Worm (Caenorhabditis elegans) whole organism, midembryonic: ENCODE data around the gene oac-55.

Experiments used
- T22C8.4 ChIP-seq: fragments of 200-800 bp; sonication (Bioruptor generic); IDR thresholded peaks from 2 replicates; pipeline ENCODE4 v1.3.6; 2022; ENCODE audit warnings: missing genetic modification characterization, missing compliant biosample characterization
- cog-1 ChIP-seq: sonication (generic microtip); optimal IDR thresholded peaks from 2 replicates; lab custom pipeline; 2016; ENCODE audit warnings: missing genetic modification characterization, missing compliant biosample characterization
- flt-1 ChIP-seq: fragments of 200-800 bp; sonication (Bioruptor generic); IDR thresholded peaks from 2 replicates; pipeline ENCODE4 v1.3.6; 2022; ENCODE audit warnings: missing genetic modification characterization, missing compliant biosample characterization
- klf-2 ChIP-seq: fragments of 200-800 bp; sonication (Bioruptor generic); conservative IDR thresholded peaks from 2 replicates; pipeline ENCODE4 v1.3.6; 2022; ENCODE audit warnings: missing genetic modification reagents, missing genetic modification characterization, missing compliant biosample characterization
- med-1 ChIP-seq: sonication (generic microtip); optimal IDR thresholded peaks from 2 replicates; lab custom pipeline; 2017; ENCODE audit warnings: missing genetic modification characterization, mild to moderate bottlenecking, missing compliant biosample characterization, antibody characterized with exemption, missing genetic modification reagents; ENCODE audit not compliant: insufficient read depth
- ref-1 ChIP-seq: fragments of 200-800 bp; sonication (Bioruptor generic); conservative IDR thresholded peaks from 2 replicates; pipeline ENCODE4 v1.3.6; 2022; ENCODE audit warnings: missing genetic modification reagents, missing genetic modification characterization, missing compliant biosample characterization
- tab-1 ChIP-seq: fragments of 200-800 bp; sonication (Bioruptor generic); IDR thresholded peaks from 2 replicates; pipeline ENCODE4 v1.3.6; 2022; ENCODE audit warnings: missing genetic modification characterization, missing compliant biosample characterization
- ztf-23 ChIP-seq: fragments of 200-800 bp; sonication (Bioruptor generic); IDR thresholded peaks from 2 replicates; pipeline ENCODE4 v1.3.6; 2022; ENCODE audit warnings: missing genetic modification reagents, missing genetic modification characterization, missing compliant biosample characterization
- ztf-29 ChIP-seq: fragments of 200-800 bp; sonication (Bioruptor generic); IDR thresholded peaks from 2 replicates; pipeline ENCODE4 v1.3.6; 2022; ENCODE audit warnings: missing genetic modification reagents, missing genetic modification characterization, missing compliant biosample characterization

oac-55 gene

ce11 chrV:3771437-3772256 lies 10.7 kb downstream of the oac-55 start, which contains the start of the genes R08E5.1 and rips-1:
Gene R08E5.1, minus strand, starts transcription at chrV:3771518.
Gene rips-1, plus strand, starts transcription at chrV:3772021.
- TF ChIP-seq tab-1 (GFP tag; lab: Robert Waterston, UW) (no peak), ref-1 (no peak), flt-1 (GFP tag; lab: Robert Waterston, UW) (no peak), med-1 (GFP tag; lab: Kevin White, UChicago) (no peak), ztf-23 (no peak), cog-1 (tag; lab: Kevin White, UChicago) (no peak), T22C8.4 (GFP tag; lab: Robert Waterston, UW) (no peak), ztf-29 (GFP tag; lab: Robert Waterston, UW) (no peak), klf-2 (no peak)

- TF ChIP-seq tab-1 (GFP tag; lab: Robert Waterston, UW) (no peak), ztf-23 (no peak), med-1 (GFP tag; lab: Kevin White, UChicago) (no peak), ref-1 (no peak), cog-1 (tag; lab: Kevin White, UChicago) (no peak)
Observed at ce11 chrV:3773618-3774017, 12.7 kb downstream of the oac-55 start.

- TF ChIP-seq ref-1 (no peak), ztf-23 (no peak), flt-1 (GFP tag; lab: Robert Waterston, UW) (no peak), klf-2 (no peak), ztf-29 (GFP tag; lab: Robert Waterston, UW) (no peak), med-1 (GFP tag; lab: Kevin White, UChicago) (no peak), cog-1 (tag; lab: Kevin White, UChicago) (no peak), tab-1 (GFP tag; lab: Robert Waterston, UW) (no peak), T22C8.4 (GFP tag; lab: Robert Waterston, UW) (no peak)
Observed at ce11 chrV:3774653-3775052, 13.7 kb downstream of the oac-55 start.

ce11 chrV:3776086-3776589 lies 15.2 kb downstream of the oac-55 start, which contains the start of gene cysl-3:
Gene cysl-3, minus strand, starts transcription at chrV:3776136.
- TF ChIP-seq ref-1 = no peak
- TF ChIP-seq ztf-23 = no peak
- TF ChIP-seq med-1 (GFP tag; lab: Kevin White, UChicago) = no peak
- TF ChIP-seq klf-2 = no peak
- no peak for TF ChIP-seq ztf-29 (GFP tag; lab: Robert Waterston, UW)
- no peak for TF ChIP-seq tab-1 (GFP tag; lab: Robert Waterston, UW)
- no peak for TF ChIP-seq cog-1 (tag; lab: Kevin White, UChicago)
- no peak for TF ChIP-seq T22C8.4 (GFP tag; lab: Robert Waterston, UW)
- no peak for TF ChIP-seq flt-1 (GFP tag; lab: Robert Waterston, UW)

- TF ChIP-seq med-1 (GFP tag; lab: Kevin White, UChicago) (no peak), tab-1 (GFP tag; lab: Robert Waterston, UW) (no peak), ref-1 (no peak), klf-2 (no peak), flt-1 (GFP tag; lab: Robert Waterston, UW) (no peak), T22C8.4 (GFP tag; lab: Robert Waterston, UW) (no peak), ztf-23 (no peak), ztf-29 (GFP tag; lab: Robert Waterston, UW) (no peak), cog-1 (tag; lab: Kevin White, UChicago) (no peak)
Observed at ce11 chrV:3776946-3777345, 16.0 kb downstream of the oac-55 start.

- no peak for TF ChIP-seq flt-1 (GFP tag; lab: Robert Waterston, UW)
- TF ChIP-seq ref-1 = no peak
- no peak for TF ChIP-seq T22C8.4 (GFP tag; lab: Robert Waterston, UW)
- TF ChIP-seq ztf-29 (GFP tag; lab: Robert Waterston, UW) = no peak
Observed at ce11 chrV:3784167-3784734, 23.3 kb downstream of the oac-55 start, which contains the start of gene R08F11.1. Gene R08F11.1, minus strand, starts transcription at chrV:3784217.

- TF ChIP-seq med-1 (GFP tag; lab: Kevin White, UChicago) = no peak
- no peak for TF ChIP-seq T22C8.4 (GFP tag; lab: Robert Waterston, UW)
- TF ChIP-seq ztf-29 (GFP tag; lab: Robert Waterston, UW) = no peak
- TF ChIP-seq klf-2 = no peak
- no peak for TF ChIP-seq flt-1 (GFP tag; lab: Robert Waterston, UW)
- TF ChIP-seq cog-1 (tag; lab: Kevin White, UChicago) = no peak
- TF ChIP-seq tab-1 (GFP tag; lab: Robert Waterston, UW) = no peak
- TF ChIP-seq ref-1 = no peak
- no peak for TF ChIP-seq ztf-23
Observed at ce11 chrV:3788538-3788937, 27.6 kb downstream of the oac-55 start.

ce11 chrV:3789770-3790169 lies 28.8 kb downstream of the oac-55 start, which contains the start of gene R08F11.7:
Gene R08F11.7, plus strand, starts transcription at chrV:3790070.
- TF ChIP-seq ztf-29 (GFP tag; lab: Robert Waterston, UW) (no peak), flt-1 (GFP tag; lab: Robert Waterston, UW) (no peak), tab-1 (GFP tag; lab: Robert Waterston, UW) (no peak), cog-1 (tag; lab: Kevin White, UChicago) (no peak), klf-2 (no peak), T22C8.4 (GFP tag; lab: Robert Waterston, UW) (no peak), ref-1 (no peak), ztf-23 (no peak), med-1 (GFP tag; lab: Kevin White, UChicago) (no peak)

- TF ChIP-seq T22C8.4 (GFP tag; lab: Robert Waterston, UW) (no peak), ref-1 (no peak), ztf-29 (GFP tag; lab: Robert Waterston, UW) (no peak), klf-2 (no peak), cog-1 (tag; lab: Kevin White, UChicago) (no peak), ztf-23 (no peak), flt-1 (GFP tag; lab: Robert Waterston, UW) (no peak)
Observed at ce11 chrV:3790424-3790823, 29.5 kb downstream of the oac-55 start.
